Worm (Caenorhabditis elegans) whole organism, late embryonic: ENCODE data around the gene scl-8.

ENCODE experiments used
- C38D4.7 ChIP-seq: fragments of 200-800 bp; sonication (Bioruptor generic); optimal IDR thresholded peaks from 2 replicates; lab custom pipeline; 2018; ENCODE audit warnings: mild to moderate bottlenecking, missing genetic modification characterization, moderate library complexity, missing compliant biosample characterization
- F13H6.1 ChIP-seq: sonication (generic microtip); optimal IDR thresholded peaks from 2 replicates; lab custom pipeline; 2016; ENCODE audit warnings: missing genetic modification characterization, missing compliant biosample characterization
- K02D7.2 ChIP-seq: sonication (generic microtip); optimal IDR thresholded peaks from 2 replicates; lab custom pipeline; 2017; ENCODE audit warnings: mild to moderate bottlenecking, missing genetic modification characterization, missing compliant biosample characterization
- K09A11.1 ChIP-seq: sonication (generic microtip); optimal IDR thresholded peaks from 2 replicates; lab custom pipeline; 2017; ENCODE audit warnings: antibody characterized with exemption, mild to moderate bottlenecking, missing genetic modification characterization, missing compliant biosample characterization; ENCODE audit not compliant: insufficient read depth
- T23F11.4 ChIP-seq: fragments of 200-800 bp; sonication (Bioruptor generic); optimal IDR thresholded peaks from 2 replicates; lab custom pipeline; 2018; ENCODE audit warnings: mild to moderate bottlenecking, missing genetic modification characterization, missing compliant biosample characterization
- ama-1 ChIP-seq: fragments of 150-350 bp; optimal IDR thresholded peaks from 2 replicates; lab custom pipeline; 2014
- ceh-18 ChIP-seq: sonication (generic microtip); optimal IDR thresholded peaks from 2 replicates; lab custom pipeline; 2016; ENCODE audit warnings: missing genetic modification characterization, missing compliant biosample characterization
- ceh-2 ChIP-seq: sonication (generic microtip); optimal IDR thresholded peaks from 2 replicates; lab custom pipeline; 2016; ENCODE audit warnings: missing genotype, missing genetic modification characterization, missing compliant biosample characterization
- ceh-30 ChIP-seq: fragments of 150-350 bp; optimal IDR thresholded peaks from 2 replicates; lab custom pipeline; 2014; ENCODE audit warnings: missing biosample characterization, missing genetic modification characterization
- ceh-31 ChIP-seq: sonication (generic microtip); optimal IDR thresholded peaks from 2 replicates; lab custom pipeline; 2016; ENCODE audit warnings: missing genetic modification characterization, missing compliant biosample characterization
- ceh-45 ChIP-seq: fragments of 200-800 bp; sonication (Bioruptor generic); IDR thresholded peaks from 2 replicates; pipeline ENCODE4 v1.3.6; 2022; ENCODE audit warnings: missing genetic modification reagents, missing genetic modification characterization, missing compliant biosample characterization
- ceh-6 ChIP-seq: fragments of 200-800 bp; sonication (Bioruptor generic); optimal IDR thresholded peaks from 2 replicates; lab custom pipeline; 2018; ENCODE audit warnings: mild to moderate bottlenecking, missing genetic modification characterization, missing compliant biosample characterization
- ceh-9 ChIP-seq: sonication (generic microtip); optimal IDR thresholded peaks from 2 replicates; lab custom pipeline; 2016; ENCODE audit warnings: mild to moderate bottlenecking, missing genetic modification characterization, inconsistent platforms, missing compliant biosample characterization
- elt-4 ChIP-seq: sonication (generic microtip); optimal IDR thresholded peaks from 2 replicates; lab custom pipeline; 2016; ENCODE audit warnings: missing genetic modification characterization, missing compliant biosample characterization
- ets-4 ChIP-seq: sonication (generic microtip); optimal IDR thresholded peaks from 2 replicates; lab custom pipeline; 2016; ENCODE audit warnings: missing genetic modification characterization, missing compliant biosample characterization
- eyg-1 ChIP-seq: sonication (generic microtip); optimal IDR thresholded peaks from 2 replicates; lab custom pipeline; 2016; ENCODE audit warnings: missing genotype, missing genetic modification characterization, missing compliant biosample characterization
- fax-1 ChIP-seq: sonication (generic microtip); optimal IDR thresholded peaks from 2 replicates; lab custom pipeline; 2016; ENCODE audit warnings: missing genotype, missing genetic modification characterization, missing compliant biosample characterization
- gmeb-2 ChIP-seq: sonication (generic microtip); optimal IDR thresholded peaks from 2 replicates; lab custom pipeline; 2016; ENCODE audit warnings: missing genetic modification characterization, inconsistent platforms, missing compliant biosample characterization
- hlh-13 ChIP-seq: fragments of 200-800 bp; sonication (Bioruptor generic); optimal IDR thresholded peaks from 2 replicates; lab custom pipeline; 2018; ENCODE audit warnings: mild to moderate bottlenecking, missing genetic modification characterization, missing compliant biosample characterization
- lim-6 ChIP-seq: sonication (generic microtip); optimal IDR thresholded peaks from 2 replicates; lab custom pipeline; 2016; ENCODE audit warnings: missing genetic modification characterization, missing compliant biosample characterization
- madf-2 ChIP-seq: sonication (generic microtip); optimal IDR thresholded peaks from 2 replicates; lab custom pipeline; 2017; ENCODE audit warnings: missing genetic modification characterization, missing compliant biosample characterization
- mec-3 ChIP-seq: sonication (generic microtip); optimal IDR thresholded peaks from 2 replicates; lab custom pipeline; 2016; ENCODE audit warnings: borderline replicate concordance, missing genetic modification characterization, missing compliant biosample characterization
- nhr-11 ChIP-seq: fragments of 150-350 bp; optimal IDR thresholded peaks from 2 replicates; lab custom pipeline; 2014; ENCODE audit warnings: missing biosample characterization, missing genetic modification characterization
- npax-4 ChIP-seq: sonication (generic microtip); optimal IDR thresholded peaks from 2 replicates; lab custom pipeline; 2016; ENCODE audit warnings: missing genetic modification characterization, missing compliant biosample characterization
- pax-1 ChIP-seq: fragments of 150-350 bp; optimal IDR thresholded peaks from 2 replicates; lab custom pipeline; 2014; ENCODE audit warnings: missing biosample characterization, missing genetic modification characterization
- rnt-1 ChIP-seq: sonication (generic microtip); optimal IDR thresholded peaks from 2 replicates; lab custom pipeline; 2016; ENCODE audit warnings: missing genetic modification characterization, missing compliant biosample characterization
- sdc-2 ChIP-seq: sonication (generic microtip); optimal IDR thresholded peaks from 2 replicates; lab custom pipeline; 2016; ENCODE audit warnings: missing genotype, missing genetic modification characterization, missing compliant biosample characterization
- sox-4 ChIP-seq: sonication (generic microtip); optimal IDR thresholded peaks from 2 replicates; lab custom pipeline; 2017; ENCODE audit warnings: mild to moderate bottlenecking, missing genetic modification characterization, inconsistent platforms, missing compliant biosample characterization
- tbx-2 ChIP-seq: sonication (generic microtip); optimal IDR thresholded peaks from 2 replicates; lab custom pipeline; 2016; ENCODE audit warnings: missing genetic modification characterization, missing compliant biosample characterization
- unc-3 ChIP-seq, 2 experiments: fragments of 200-800 bp in 1 of 2; sonication (Bioruptor generic) in 1 of 2; sonication (generic microtip) in 1 of 2; conservative IDR thresholded peaks in 1 of 2; optimal IDR thresholded peaks in 1 of 2; 2 replicates each; pipeline versions ENCODE4 v1.3.6 to Lab custom; 2016 to 2022; ENCODE audit warnings: missing compliant biosample characterization in 2 of 2, missing genetic modification characterization in 2 of 2, missing genetic modification reagents in 1 of 2
- unc-42 ChIP-seq: sonication (generic microtip); optimal IDR thresholded peaks from 2 replicates; lab custom pipeline; 2016; ENCODE audit warnings: missing genotype, missing genetic modification characterization, missing compliant biosample characterization
- unc-55 ChIP-seq: sonication (generic microtip); optimal IDR thresholded peaks from 2 replicates; lab custom pipeline; 2017; ENCODE audit warnings: missing biosample characterization, missing genetic modification reagents, missing genetic modification characterization
- unc-86 ChIP-seq: sonication (generic microtip); optimal IDR thresholded peaks from 2 replicates; lab custom pipeline; 2016; ENCODE audit warnings: missing genetic modification characterization, missing compliant biosample characterization
- ztf-16 ChIP-seq: sonication (generic microtip); optimal IDR thresholded peaks from 2 replicates; lab custom pipeline; 2017; ENCODE audit warnings: missing genetic modification characterization, missing compliant biosample characterization

scl-8 gene

ce11 chrIV:13079119-13079518, 7.6 kb downstream of the scl-8 start, which contains the start of gene C39E9.8:
TSS of gene C39E9.8 (plus strand) at chrIV:13079446.
- TF ChIP-seq ceh-30 (tag; lab: Kevin White, UChicago) (no peak), ets-4 (tag; lab: Kevin White, UChicago) (no peak), gmeb-2 (no peak), ceh-6 (no peak), T23F11.4 (no peak), eyg-1 (tag; lab: Kevin White, UChicago) (no peak), ceh-9 (tag; lab: Kevin White, UChicago) (no peak), pax-1 (tag; lab: Kevin White, UChicago) (no peak), sox-4 (tag; lab: Kevin White, UChicago) (no peak), K02D7.2 (tag; lab: Kevin White, UChicago) (no peak), C38D4.7 (GFP tag; lab: Kevin White, UChicago) (no peak), unc-42 (tag; lab: Kevin White, UChicago) (no peak), F13H6.1 (no peak), K09A11.1 (tag; lab: Kevin White, UChicago) (no peak), ceh-45 (no peak), ceh-31 (no peak), rnt-1 (tag; lab: Kevin White, UChicago) (no peak)

- no peak for TF ChIP-seq ceh-6
- TF ChIP-seq unc-86 (tag; lab: Kevin White, UChicago): no peak
- TF ChIP-seq elt-4 (tag; lab: Kevin White, UChicago): no peak
- TF ChIP-seq ceh-31: no peak
These were observed 8.6 kb downstream of the scl-8 start for ce11 chrIV:13080185-13080584.

- TF ChIP-seq ceh-18 (tag; lab: Kevin White, UChicago) (no peak), ama-1 (no peak), eyg-1 (tag; lab: Kevin White, UChicago) (no peak), tbx-2 (no peak), K09A11.1 (tag; lab: Kevin White, UChicago) (no peak), unc-3 (GFP tag; conservative IDR thresholded peaks at IDR 0.05; lab: Robert Waterston, UW) (no peak), unc-3 (tag; optimal IDR thresholded peaks at IDR 0.05; lab: Kevin White, UChicago) (no peak), hlh-13 (no peak), ceh-30 (tag; lab: Kevin White, UChicago) (no peak)
- TF ChIP-seq, all 69 proteins: peak for 0
These were observed 9.3 kb downstream of the scl-8 start for ce11 chrIV:13080861-13081260.

- TF ChIP-seq elt-4 (tag; lab: Kevin White, UChicago) (no peak), ceh-31 (no peak), ceh-45 (no peak), mec-3 (tag; lab: Kevin White, UChicago) (no peak), unc-55 (no peak)
- TF ChIP-seq, all 69 proteins: peak for 0
These were observed 10.6 kb downstream of the scl-8 start for ce11 chrIV:13082106-13082505.

- TF ChIP-seq ceh-45 (no peak), ceh-9 (tag; lab: Kevin White, UChicago) (no peak), nhr-11 (tag; lab: Kevin White, UChicago) (no peak), lim-6 (no peak), K02D7.2 (tag; lab: Kevin White, UChicago) (no peak), fax-1 (no peak), ceh-2 (tag; lab: Kevin White, UChicago) (no peak), sdc-2 (tag; lab: Kevin White, UChicago) (no peak), sox-4 (tag; lab: Kevin White, UChicago) (no peak), unc-3 (GFP tag; conservative IDR thresholded peaks at IDR 0.05; lab: Robert Waterston, UW) (no peak), unc-3 (tag; optimal IDR thresholded peaks at IDR 0.05; lab: Kevin White, UChicago) (no peak), madf-2 (tag; lab: Kevin White, UChicago) (no peak), ztf-16 (tag; lab: Kevin White, UChicago) (no peak), npax-4 (tag; lab: Kevin White, UChicago) (no peak)
These were observed 11.6 kb downstream of the scl-8 start for ce11 chrIV:13082836-13083763.
